Worm (Caenorhabditis elegans): ENCODE measurements around the gene F38A5.8.

F38A5.8 gene

ce11 chrIV:6638256-6638655 is 38.7 kb downstream of the F38A5.8 start, which contains the start of gene C01B10.7:
TSS of gene C01B10.7 (plus strand) at chrIV:6638556.
- TF ChIP-seq egl-27 (tag; optimal IDR thresholded peaks at IDR 0.05) (no peak), aly-2 (tag; optimal IDR thresholded peaks at IDR 0.05) (no peak), Y55F3AM.14 (GFP tag; optimal IDR thresholded peaks at IDR 0.05) (no peak), alr-1 (tag; optimal IDR thresholded peaks at IDR 0.05) (no peak), lsy-2 (tag; optimal IDR thresholded peaks at IDR 0.05) (no peak), ztf-11 (tag; optimal IDR thresholded peaks at IDR 0.05) (no peak), R02D3.7 (tag; optimal IDR thresholded peaks at IDR 0.05) (no peak), nhr-10 (tag; optimal IDR thresholded peaks at IDR 0.05) (no peak), ztf-4 (tag; optimal IDR thresholded peaks at IDR 0.05) (no peak), nhr-6 (tag; optimal IDR thresholded peaks at IDR 0.05) (no peak), lin-11 (tag; optimal IDR thresholded peaks at IDR 0.05) (no peak), ama-1 (optimal IDR thresholded peaks at IDR 0.05) (no peak), lin-13 (GFP tag; optimal IDR thresholded peaks at IDR 0.05) (no peak), lin-39 (tag; optimal IDR thresholded peaks at IDR 0.05) (no peak), mab-5 (tag; optimal IDR thresholded peaks at IDR 0.05) (no peak), unc-39 (tag; optimal IDR thresholded peaks at IDR 0.05) (no peak)

ce11 chrIV:6639880-6640279 is 40.3 kb downstream of the F38A5.8 start, which contains the start of gene C01B10.6:
TSS of gene C01B10.6 (plus strand) at chrIV:6640180.
- TF ChIP-seq unc-62 (GFP tag; optimal IDR thresholded peaks at IDR 0.05) (no peak), dmd-4 (tag; optimal IDR thresholded peaks at IDR 0.05) (no peak), nhr-6 (tag; optimal IDR thresholded peaks at IDR 0.05) (no peak), mab-5 (tag; optimal IDR thresholded peaks at IDR 0.05) (no peak), C34F6.9 (tag; optimal IDR thresholded peaks at IDR 0.05) (no peak), ztf-4 (tag; optimal IDR thresholded peaks at IDR 0.05) (no peak), fos-1 (tag; optimal IDR thresholded peaks at IDR 0.05) (peak; percentile 4)

ce11 chrIV:6645867-6646655 is 46.5 kb downstream of the F38A5.8 start, which contains the start of gene hil-7:
TSS of gene hil-7 (plus strand) at chrIV:6646312.
- TF ChIP-seq dmd-4 (tag; optimal IDR thresholded peaks at IDR 0.05) (no peak), blmp-1 (tag; optimal IDR thresholded peaks at IDR 0.05; ENCODE audit: insufficient read depth) (no peak), sem-4 (tag; optimal IDR thresholded peaks at IDR 0.05) (no peak), nhr-6 (tag; optimal IDR thresholded peaks at IDR 0.05) (peak; percentile 31), Y55F3AM.14 (GFP tag; optimal IDR thresholded peaks at IDR 0.05) (no peak), crh-2 (tag; optimal IDR thresholded peaks at IDR 0.05) (no peak), ztf-11 (tag; optimal IDR thresholded peaks at IDR 0.05) (no peak), unc-39 (tag; optimal IDR thresholded peaks at IDR 0.05) (no peak), sma-9 (GFP tag; optimal IDR thresholded peaks at IDR 0.05) (peak; percentile 57), sma-9 (tag; optimal IDR thresholded peaks at IDR 0.05) (no peak), gmeb-1 (tag; optimal IDR thresholded peaks at IDR 0.05) (peak; percentile 44), lin-13 (GFP tag; optimal IDR thresholded peaks at IDR 0.05) (peak; percentile 35), R02D3.7 (tag; optimal IDR thresholded peaks at IDR 0.05) (no peak), unc-62 (GFP tag; optimal IDR thresholded peaks at IDR 0.05) (no peak), mdl-1 (tag; optimal IDR thresholded peaks at IDR 0.05) (no peak), nhr-12 (tag; optimal IDR thresholded peaks at IDR 0.05) (no peak), nhr-237 (tag; optimal IDR thresholded peaks at IDR 0.05) (no peak), zag-1 (tag; optimal IDR thresholded peaks at IDR 0.05) (no peak), mab-5 (tag; optimal IDR thresholded peaks at IDR 0.05) (peak; percentile 68), lsy-2 (tag; optimal IDR thresholded peaks at IDR 0.05) (peak in 1 of 2 experiments; percentile 72), nhr-23 (tag; optimal IDR thresholded peaks at IDR 0.05) (no peak), egl-27 (tag; optimal IDR thresholded peaks at IDR 0.05) (peak; percentile 40), ceh-82 (tag; optimal IDR thresholded peaks at IDR 0.05) (no peak), nhr-11 (tag; optimal IDR thresholded peaks at IDR 0.05) (no peak), nhr-25 (tag; optimal IDR thresholded peaks at IDR 0.05) (no peak), C34F6.9 (tag; optimal IDR thresholded peaks at IDR 0.05) (peak; percentile 89), F13H6.1 (tag; optimal IDR thresholded peaks at IDR 0.05) (peak; percentile 72), nhr-129 (tag; optimal IDR thresholded peaks at IDR 0.05) (peak; percentile 83)

ce11 chrIV:6646905-6647304 is 47.4 kb downstream of the F38A5.8 start:
- TF ChIP-seq nhr-12 (tag; optimal IDR thresholded peaks at IDR 0.05) (no peak), lin-11 (tag; optimal IDR thresholded peaks at IDR 0.05) (no peak), Y55F3AM.14 (GFP tag; optimal IDR thresholded peaks at IDR 0.05) (no peak), sma-9 (GFP tag; optimal IDR thresholded peaks at IDR 0.05) (no peak), sma-9 (tag; optimal IDR thresholded peaks at IDR 0.05) (no peak), lin-13 (GFP tag; optimal IDR thresholded peaks at IDR 0.05) (no peak), lin-39 (tag; optimal IDR thresholded peaks at IDR 0.05) (no peak), ceh-16 (tag; optimal IDR thresholded peaks at IDR 0.05) (no peak), skn-1 (tag; optimal IDR thresholded peaks at IDR 0.05) (no peak), unc-62 (GFP tag; optimal IDR thresholded peaks at IDR 0.05) (no peak), nhr-237 (tag; optimal IDR thresholded peaks at IDR 0.05) (no peak), sma-3 (GFP tag; optimal IDR thresholded peaks at IDR 0.05) (no peak), sem-4 (tag; optimal IDR thresholded peaks at IDR 0.05) (no peak), ztf-4 (tag; optimal IDR thresholded peaks at IDR 0.05) (no peak), nhr-11 (tag; optimal IDR thresholded peaks at IDR 0.05) (no peak), mdl-1 (tag; optimal IDR thresholded peaks at IDR 0.05) (no peak), peb-1 (tag; optimal IDR thresholded peaks at IDR 0.05) (no peak), ama-1 (optimal IDR thresholded peaks at IDR 0.05) (no peak), ceh-82 (tag; optimal IDR thresholded peaks at IDR 0.05) (no peak), gmeb-1 (tag; optimal IDR thresholded peaks at IDR 0.05) (no peak), nhr-23 (tag; optimal IDR thresholded peaks at IDR 0.05) (no peak)
